Fruit fly (Drosophila melanogaster) whole organism: ENCODE measurements around the gene P5cr.

Experiments
- CG8478 ChIP-seq: fragments of >200 bp; optimal IDR thresholded peaks from 2 replicates; lab custom pipeline; 2018; ENCODE audit warnings: inconsistent platforms
- Dll ChIP-seq: fragments of >200 bp; optimal IDR thresholded peaks from 2 replicates; lab custom pipeline; 2017
- pan ChIP-seq: fragments of >200 bp; optimal IDR thresholded peaks from 2 replicates; lab custom pipeline; 2017
- psq ChIP-seq: fragments of >200 bp; optimal IDR thresholded peaks from 2 replicates; lab custom pipeline; 2017
- usp ChIP-seq: fragments of >200 bp; optimal IDR thresholded peaks from 2 replicates; lab custom pipeline; 2017; ENCODE audit warnings: missing biosample characterization, missing genetic modification characterization, mixed read lengths

DNA sequence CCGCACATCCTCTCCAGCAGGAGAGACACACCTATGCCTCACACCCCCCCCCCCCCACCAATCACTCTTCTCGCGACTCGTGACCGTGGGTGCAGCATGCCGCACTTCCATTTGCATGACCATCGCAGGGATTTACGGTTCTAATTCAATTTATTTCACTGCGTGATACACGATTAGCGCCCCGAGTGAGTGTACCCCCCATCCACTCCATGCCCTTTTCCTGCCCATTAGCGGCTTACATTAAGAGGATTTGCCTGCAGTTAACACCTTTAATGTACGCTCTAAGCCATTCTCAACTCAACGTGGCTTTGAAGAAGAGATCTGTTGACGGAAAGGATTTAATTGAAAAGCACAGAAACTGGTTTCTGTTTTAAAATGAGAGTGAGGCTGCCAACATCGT is 23.7 kb downstream of the P5cr start:
- TF ChIP-seq psq (lab: Kevin White, UChicago) (no peak), CG8478 (lab: Kevin White, UChicago) (no peak), Dll (no peak), usp (no peak), pan (lab: Kevin White, UChicago) (no peak)
